Worm (Caenorhabditis elegans) whole organism, late embryonic: ENCODE data around the gene F13H6.5.

Experiments used
- C08G9.2 ChIP-seq: sonication (generic microtip); optimal IDR thresholded peaks from 2 replicates; lab custom pipeline; 2016; ENCODE audit warnings: mild to moderate bottlenecking, missing genetic modification characterization, moderate library complexity, missing compliant biosample characterization
- K09A11.1 ChIP-seq: sonication (generic microtip); optimal IDR thresholded peaks from 2 replicates; lab custom pipeline; 2017; ENCODE audit warnings: antibody characterized with exemption, mild to moderate bottlenecking, missing genetic modification characterization, missing compliant biosample characterization; ENCODE audit not compliant: insufficient read depth
- T23F11.4 ChIP-seq: fragments of 200-800 bp; sonication (Bioruptor generic); optimal IDR thresholded peaks from 2 replicates; lab custom pipeline; 2018; ENCODE audit warnings: mild to moderate bottlenecking, missing genetic modification characterization, missing compliant biosample characterization
- ceh-18 ChIP-seq: sonication (generic microtip); optimal IDR thresholded peaks from 2 replicates; lab custom pipeline; 2016; ENCODE audit warnings: missing genetic modification characterization, missing compliant biosample characterization
- ceh-19 ChIP-seq: fragments of 200-800 bp; sonication (Bioruptor generic); optimal IDR thresholded peaks from 2 replicates; lab custom pipeline; 2018; ENCODE audit warnings: mild to moderate bottlenecking, missing genetic modification characterization, missing compliant biosample characterization
- ceh-22 ChIP-seq: sonication (generic microtip); optimal IDR thresholded peaks from 2 replicates; lab custom pipeline; 2017; ENCODE audit warnings: missing biosample characterization, missing genetic modification characterization
- ceh-24 ChIP-seq: sonication (generic microtip); optimal IDR thresholded peaks from 2 replicates; lab custom pipeline; 2016; ENCODE audit warnings: mild to moderate bottlenecking, missing genetic modification characterization, missing compliant biosample characterization
- ceh-31 ChIP-seq: sonication (generic microtip); optimal IDR thresholded peaks from 2 replicates; lab custom pipeline; 2016; ENCODE audit warnings: missing genetic modification characterization, missing compliant biosample characterization
- ceh-34 ChIP-seq: sonication (generic microtip); optimal IDR thresholded peaks from 2 replicates; lab custom pipeline; 2016; ENCODE audit warnings: mild to moderate bottlenecking, missing genetic modification characterization, missing compliant biosample characterization
- ceh-48 ChIP-seq: sonication (generic microtip); optimal IDR thresholded peaks from 2 replicates; lab custom pipeline; 2016; ENCODE audit warnings: missing genetic modification characterization, inconsistent platforms, missing compliant biosample characterization
- ceh-6 ChIP-seq: fragments of 200-800 bp; sonication (Bioruptor generic); optimal IDR thresholded peaks from 2 replicates; lab custom pipeline; 2018; ENCODE audit warnings: mild to moderate bottlenecking, missing genetic modification characterization, missing compliant biosample characterization
- dve-1 ChIP-seq: sonication (generic microtip); optimal IDR thresholded peaks from 2 replicates; lab custom pipeline; 2017; ENCODE audit warnings: antibody characterized with exemption, mild to moderate bottlenecking, missing genetic modification characterization, missing compliant biosample characterization
- elt-2 ChIP-seq: sonication (generic microtip); optimal IDR thresholded peaks from 2 replicates; lab custom pipeline; 2016; ENCODE audit warnings: missing genetic modification reagents, missing genetic modification characterization, missing compliant biosample characterization
- elt-4 ChIP-seq: sonication (generic microtip); optimal IDR thresholded peaks from 2 replicates; lab custom pipeline; 2016; ENCODE audit warnings: missing genetic modification characterization, missing compliant biosample characterization
- eyg-1 ChIP-seq: sonication (generic microtip); optimal IDR thresholded peaks from 2 replicates; lab custom pipeline; 2016; ENCODE audit warnings: missing genotype, missing genetic modification characterization, missing compliant biosample characterization
- hlh-8 ChIP-seq: sonication (generic microtip); optimal IDR thresholded peaks from 2 replicates; lab custom pipeline; 2016; ENCODE audit warnings: missing genotype, missing genetic modification characterization, missing compliant biosample characterization
- lin-11 ChIP-seq: fragments of 200-800 bp; sonication (Bioruptor generic); optimal IDR thresholded peaks from 2 replicates; lab custom pipeline; 2018; ENCODE audit warnings: mild to moderate bottlenecking, missing genetic modification characterization, missing compliant biosample characterization
- nhr-11 ChIP-seq: fragments of 150-350 bp; optimal IDR thresholded peaks from 2 replicates; lab custom pipeline; 2014; ENCODE audit warnings: missing biosample characterization, missing genetic modification characterization
- nhr-232 ChIP-seq: sonication (generic microtip); optimal IDR thresholded peaks from 2 replicates; lab custom pipeline; 2016; ENCODE audit warnings: missing genetic modification characterization, missing compliant biosample characterization
- pat-9 ChIP-seq: fragments of 200-800 bp; sonication (Bioruptor generic); optimal IDR thresholded peaks from 2 replicates; lab custom pipeline; 2018; ENCODE audit warnings: mild to moderate bottlenecking, missing genetic modification characterization, moderate library complexity, missing compliant biosample characterization
- pax-1 ChIP-seq: fragments of 150-350 bp; optimal IDR thresholded peaks from 2 replicates; lab custom pipeline; 2014; ENCODE audit warnings: missing biosample characterization, missing genetic modification characterization
- pha-2 ChIP-seq: sonication (generic microtip); optimal IDR thresholded peaks from 2 replicates; lab custom pipeline; 2017; ENCODE audit warnings: mild to moderate bottlenecking, missing genetic modification characterization, missing compliant biosample characterization
- pha-4 ChIP-seq: fragments of 150-350 bp; optimal IDR thresholded peaks from 2 replicates; lab custom pipeline; 2018; ENCODE audit warnings: missing biosample characterization, missing genetic modification reagents, missing genetic modification characterization
- pros-1 ChIP-seq: fragments of 150-350 bp; optimal IDR thresholded peaks from 2 replicates; lab custom pipeline; 2014; ENCODE audit warnings: missing biosample characterization, missing genetic modification reagents, missing genetic modification characterization
- rnt-1 ChIP-seq: sonication (generic microtip); optimal IDR thresholded peaks from 2 replicates; lab custom pipeline; 2016; ENCODE audit warnings: missing genetic modification characterization, missing compliant biosample characterization
- tbx-2 ChIP-seq: sonication (generic microtip); optimal IDR thresholded peaks from 2 replicates; lab custom pipeline; 2016; ENCODE audit warnings: missing genetic modification characterization, missing compliant biosample characterization
- tbx-7 ChIP-seq: sonication (generic microtip); optimal IDR thresholded peaks from 2 replicates; lab custom pipeline; 2016; ENCODE audit warnings: missing genotype, missing genetic modification characterization, missing compliant biosample characterization
- ttx-3 ChIP-seq: sonication (generic microtip); optimal IDR thresholded peaks from 2 replicates; lab custom pipeline; 2016; ENCODE audit warnings: missing genetic modification reagents, missing genetic modification characterization, missing compliant biosample characterization
- unc-3 ChIP-seq, 2 experiments: fragments of 200-800 bp in 1 of 2; sonication (Bioruptor generic) in 1 of 2; sonication (generic microtip) in 1 of 2; conservative IDR thresholded peaks in 1 of 2; optimal IDR thresholded peaks in 1 of 2; 2 replicates each; pipeline versions ENCODE4 v1.3.6 to Lab custom; 2016 to 2022; ENCODE audit warnings: missing compliant biosample characterization in 2 of 2, missing genetic modification characterization in 2 of 2, missing genetic modification reagents in 1 of 2
- unc-42 ChIP-seq: sonication (generic microtip); optimal IDR thresholded peaks from 2 replicates; lab custom pipeline; 2016; ENCODE audit warnings: missing genotype, missing genetic modification characterization, missing compliant biosample characterization

Gene F13H6.5

ce11 chrV:6408733-6409227 lies 34.0 kb upstream of the F13H6.5 start, which contains the start of gene bcf-1:
bcf-1 (minus strand) TSS chrV:6408783.
- TF ChIP-seq ceh-18 (tag; lab: Kevin White, UChicago): no peak
- TF ChIP-seq K09A11.1: no peak

- TF ChIP-seq ttx-3 (tag; lab: Kevin White, UChicago) (no peak), elt-2 (tag; lab: Kevin White, UChicago) (peak; percentile 13), ceh-34 (no peak), elt-4 (no peak), pha-4 (tag; lab: Kevin White, UChicago) (no peak), T23F11.4 (GFP tag; lab: Kevin White, UChicago) (no peak), ceh-48 (tag; lab: Kevin White, UChicago) (no peak)
These were observed 32.8 kb upstream of the F13H6.5 start for ce11 chrV:6407587-6407986.

DNA sequence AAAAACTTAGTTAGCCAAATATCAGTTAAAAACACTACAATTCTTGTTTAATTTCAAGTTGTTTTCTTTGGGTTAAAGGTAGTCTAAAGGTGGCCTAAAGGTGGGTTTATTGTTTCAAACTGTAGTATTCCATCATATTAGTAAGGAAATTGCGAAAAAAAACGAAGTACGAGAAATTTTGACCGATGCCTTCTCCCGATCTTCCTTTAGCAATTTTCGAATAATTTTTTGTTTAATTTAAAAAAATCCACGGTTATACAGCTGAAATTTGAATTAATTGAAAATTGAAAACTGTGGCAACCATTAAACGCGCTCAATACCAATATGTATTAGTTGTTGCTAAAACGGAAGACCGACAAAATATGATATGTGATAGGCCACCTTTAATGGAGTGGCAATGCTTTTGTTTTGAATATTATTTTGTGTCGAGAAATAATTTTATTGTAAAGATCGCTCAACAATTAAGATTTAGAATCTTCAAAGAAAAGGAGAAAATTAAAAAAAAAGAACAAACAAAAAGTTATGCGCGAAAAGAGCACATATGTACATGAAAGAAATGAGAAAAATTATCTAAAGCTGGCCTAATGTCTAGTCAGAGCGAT lies 26.3 kb upstream of the F13H6.5 start:
- TF ChIP-seq ceh-19 (GFP tag; lab: Kevin White, UChicago): no peak
- no peak for TF ChIP-seq ceh-22 (tag; lab: Kevin White, UChicago)
- no peak for TF ChIP-seq eyg-1 (tag; lab: Kevin White, UChicago)
- no peak for TF ChIP-seq rnt-1
- no peak for TF ChIP-seq ceh-6
- TF ChIP-seq unc-3 (GFP tag; conservative IDR thresholded peaks at IDR 0.05; lab: Robert Waterston, UW): no peak
- TF ChIP-seq unc-3 (tag; optimal IDR thresholded peaks at IDR 0.05; lab: Kevin White, UChicago): no peak
- no peak for TF ChIP-seq C08G9.2 (tag; lab: Kevin White, UChicago)
- TF ChIP-seq ceh-24 (tag; lab: Kevin White, UChicago): no peak
- no peak for TF ChIP-seq unc-42

- TF ChIP-seq tbx-2 (no peak), tbx-7 (tag; lab: Kevin White, UChicago) (no peak), elt-2 (tag; lab: Kevin White, UChicago) (no peak), rnt-1 (no peak), dve-1 (tag; lab: Kevin White, UChicago) (no peak), ceh-31 (tag; lab: Kevin White, UChicago) (no peak), ceh-6 (no peak), eyg-1 (tag; lab: Kevin White, UChicago) (no peak), pat-9 (tag; lab: Kevin White, UChicago) (no peak), hlh-8 (tag; lab: Kevin White, UChicago) (no peak)
These were observed 25.8 kb upstream of the F13H6.5 start for ce11 chrV:6400528-6400927.

- no peak for TF ChIP-seq nhr-11
These were observed 25.1 kb upstream of the F13H6.5 start, which contains the start of gene gfi-1 for ce11 chrV:6399831-6400230. gfi-1 (minus strand) TSS chrV:6399931.

DNA sequence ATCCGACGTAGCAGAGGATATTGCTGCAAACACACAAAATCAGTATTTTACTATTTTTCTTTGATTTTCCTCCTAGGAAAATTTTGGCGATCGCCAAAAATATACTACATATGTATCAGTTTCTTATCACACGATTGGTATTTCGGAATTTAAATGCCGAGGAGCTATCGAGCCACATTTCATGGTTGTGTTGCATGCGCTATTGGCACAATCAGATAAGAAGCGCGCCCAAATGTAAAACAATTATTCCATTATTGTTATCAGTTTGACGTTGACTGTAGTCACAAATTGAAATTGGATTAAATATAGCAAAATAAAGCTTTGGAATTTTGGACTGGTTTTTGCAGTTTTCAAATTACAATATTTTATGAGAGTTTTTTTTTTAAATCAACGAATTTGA lies 24.2 kb upstream of the F13H6.5 start:
- TF ChIP-seq unc-42 (no peak), K09A11.1 (no peak), lin-11 (tag; lab: Kevin White, UChicago) (no peak), nhr-232 (tag; lab: Kevin White, UChicago) (no peak), ceh-31 (tag; lab: Kevin White, UChicago) (no peak), tbx-2 (no peak), elt-2 (tag; lab: Kevin White, UChicago) (no peak), pax-1 (tag; lab: Kevin White, UChicago) (no peak), T23F11.4 (GFP tag; lab: Kevin White, UChicago) (no peak), pros-1 (tag; lab: Kevin White, UChicago) (no peak), pha-2 (tag; lab: Kevin White, UChicago) (no peak), elt-4 (no peak)
